Fruit fly (Drosophila melanogaster) whole organism, embryonic: Measurements from ENCODE around the gene Pxd.

ENCODE experiments used
- BEAF-32 ChIP-seq: fragments of 200-800 bp; sonication (Bioruptor generic); optimal IDR thresholded peaks from 3 replicates; lab custom pipeline; 2017; ENCODE audit warnings: missing biosample characterization, missing genetic modification characterization, mild to moderate bottlenecking, moderate library complexity, missing genetic modification reagents
- Bdp1 ChIP-seq: fragments of 200-800 bp; sonication (Bioruptor generic); optimal IDR thresholded peaks from 3 replicates; lab custom pipeline; 2016; ENCODE audit warnings: missing biosample characterization, missing genetic modification characterization
- CG10267 ChIP-seq: fragments of 200-800 bp; sonication (Bioruptor generic); optimal IDR thresholded peaks from 2 replicates; lab custom pipeline; 2018; ENCODE audit warnings: missing biosample characterization, mild to moderate bottlenecking, missing genetic modification characterization, moderate library complexity
- CG11456 ChIP-seq: fragments of 200-800 bp; sonication (Bioruptor generic); IDR thresholded peaks from 3 replicates; pipeline ENCODE4 v1.3.6; 2022; ENCODE audit warnings: missing biosample characterization, missing genetic modification characterization
- CG13296 ChIP-seq: fragments of 200-800 bp; sonication (Bioruptor generic); optimal IDR thresholded peaks from 3 replicates; lab custom pipeline; 2018; ENCODE audit warnings: missing biosample characterization, mild to moderate bottlenecking, missing genetic modification characterization
- CG1529 ChIP-seq: fragments of 200-800 bp; sonication (Bioruptor generic); optimal IDR thresholded peaks from 3 replicates; lab custom pipeline; 2018; ENCODE audit warnings: missing biosample characterization, missing genetic modification characterization
- CG15514 ChIP-seq: fragments of 200-800 bp; sonication (Bioruptor generic); optimal IDR thresholded peaks from 3 replicates; lab custom pipeline; 2017; ENCODE audit warnings: missing biosample characterization, missing genetic modification characterization, mild to moderate bottlenecking, moderate library complexity, missing genetic modification reagents
- CG16779 ChIP-seq: fragments of 200-800 bp; sonication (Bioruptor generic); IDR thresholded peaks from 2 replicates; pipeline ENCODE4 v1.3.6; 2022; ENCODE audit warnings: missing biosample characterization, missing genetic modification characterization
- CG18011 ChIP-seq: fragments of 200-800 bp; sonication (Bioruptor generic); optimal IDR thresholded peaks from 2 replicates; lab custom pipeline; 2017; ENCODE audit warnings: missing biosample characterization, missing genetic modification characterization, mild to moderate bottlenecking, moderate library complexity, missing genotype
- CG2712 ChIP-seq: fragments of 200-800 bp; optimal IDR thresholded peaks from 3 replicates; lab custom pipeline; 2019; ENCODE audit warnings: missing biosample characterization, mild to moderate bottlenecking, missing genetic modification characterization, moderate library complexity
- CG30431 ChIP-seq: fragments of 200-800 bp; sonication (Bioruptor generic); optimal IDR thresholded peaks from 2 replicates; lab custom pipeline; 2017; ENCODE audit warnings: missing biosample characterization, missing genetic modification characterization
- CG31441 ChIP-seq: fragments of 200-800 bp; sonication (Bioruptor generic); IDR thresholded peaks from 2 replicates; pipeline ENCODE4 v1.3.6; 2022; ENCODE audit warnings: missing biosample characterization, missing genetic modification characterization
- CG42726 ChIP-seq: fragments of 200-800 bp; sonication (Bioruptor generic); IDR thresholded peaks from 2 replicates; pipeline ENCODE4 v1.3.6; 2022; ENCODE audit warnings: missing biosample characterization, missing genetic modification characterization; ENCODE audit not compliant: partially characterized antibody
- CG7745 ChIP-seq: fragments of 200-800 bp; sonication (Bioruptor generic); optimal IDR thresholded peaks from 2 replicates; lab custom pipeline; 2018; ENCODE audit warnings: missing biosample characterization, mild to moderate bottlenecking, missing genetic modification characterization, moderate library complexity
- CG8290 ChIP-seq, 3 experiments: fragments of 200-800 bp; sonication (Bioruptor generic); optimal IDR thresholded peaks; 2 replicates each; lab custom pipeline; 2016 to 2019; ENCODE audit warnings: missing biosample characterization in 3 of 3, missing genetic modification characterization in 3 of 3, mild to moderate bottlenecking in 2 of 3, moderate library complexity in 1 of 3
- D ChIP-seq, 2 experiments: fragments of 200-800 bp in 1 of 2; fragments of >200 bp in 1 of 2; sonication (Bioruptor generic) in 1 of 2; optimal IDR thresholded peaks; 2 replicates in 1 of 2; 3 replicates in 1 of 2; lab custom pipeline; 2017; ENCODE audit warnings: mild to moderate bottlenecking in 1 of 2, missing biosample characterization in 1 of 2, missing genetic modification characterization in 1 of 2, missing genetic modification reagents in 1 of 2
- Dad ChIP-seq: fragments of 200-800 bp; sonication (Bioruptor generic); optimal IDR thresholded peaks from 3 replicates; lab custom pipeline; 2016; ENCODE audit warnings: missing biosample characterization, missing genetic modification characterization
- Deaf1 ChIP-seq: fragments of 200-800 bp; optimal IDR thresholded peaks from 3 replicates; lab custom pipeline; 2019; ENCODE audit warnings: missing biosample characterization, mild to moderate bottlenecking, missing genetic modification characterization, moderate library complexity
- Doc2 ChIP-seq: fragments of 200-800 bp; sonication (Bioruptor generic); IDR thresholded peaks from 2 replicates; pipeline ENCODE4 v1.3.6; 2022; ENCODE audit warnings: missing biosample characterization, missing genetic modification characterization
- Dp ChIP-seq: fragments of 200-800 bp; sonication (Bioruptor generic); optimal IDR thresholded peaks from 2 replicates; lab custom pipeline; 2018; ENCODE audit warnings: missing biosample characterization, mild to moderate bottlenecking, missing genetic modification characterization, moderate library complexity
- Fer1 ChIP-seq: fragments of 200-800 bp; sonication (Bioruptor generic); optimal IDR thresholded peaks from 2 replicates; lab custom pipeline; 2017; ENCODE audit warnings: missing biosample characterization, mild to moderate bottlenecking, missing genetic modification characterization
- Kr ChIP-seq: fragments of 200-800 bp; sonication (Bioruptor generic); optimal IDR thresholded peaks from 2 replicates; lab custom pipeline; 2017; ENCODE audit warnings: missing biosample characterization, mild to moderate bottlenecking, missing genetic modification characterization
- MTF-1 ChIP-seq: fragments of 200-800 bp; sonication (Bioruptor generic); optimal IDR thresholded peaks from 2 replicates; lab custom pipeline; 2018; ENCODE audit warnings: missing biosample characterization, mild to moderate bottlenecking, missing genetic modification characterization, borderline replicate concordance
- Max ChIP-seq: fragments of 200-800 bp; sonication (Bioruptor generic); optimal IDR thresholded peaks from 2 replicates; lab custom pipeline; 2016; ENCODE audit warnings: missing biosample characterization, mild to moderate bottlenecking, missing genetic modification characterization
- Meics ChIP-seq: fragments of 200-800 bp; sonication (Bioruptor generic); optimal IDR thresholded peaks from 2 replicates; lab custom pipeline; 2017; ENCODE audit warnings: missing biosample characterization, mild to moderate bottlenecking, missing genetic modification characterization
- Side ChIP-seq: fragments of 200-800 bp; sonication (Bioruptor generic); optimal IDR thresholded peaks from 2 replicates; lab custom pipeline; 2016; ENCODE audit warnings: missing biosample characterization, missing genetic modification characterization
- Xbp1 ChIP-seq: fragments of 200-800 bp; sonication (Bioruptor generic); optimal IDR thresholded peaks from 3 replicates; lab custom pipeline; 2016; ENCODE audit warnings: missing biosample characterization, mild to moderate bottlenecking, missing genetic modification characterization
- Xrp1 ChIP-seq: fragments of 200-800 bp; sonication (Bioruptor generic); IDR thresholded peaks from 2 replicates; pipeline ENCODE4 v1.3.6; 2022; ENCODE audit warnings: missing biosample characterization, missing genetic modification characterization
- ap ChIP-seq: fragments of 200-800 bp; sonication (Bioruptor generic); IDR thresholded peaks from 2 replicates; pipeline ENCODE4 v1.3.6; 2022; ENCODE audit warnings: missing biosample characterization, missing genetic modification characterization
- ara ChIP-seq: fragments of 200-800 bp; sonication (Bioruptor generic); IDR thresholded peaks from 2 replicates; pipeline ENCODE4 v1.3.6; 2022; ENCODE audit warnings: missing biosample characterization, missing genetic modification characterization
- bowl ChIP-seq: fragments of 200-800 bp; sonication (Bioruptor generic); IDR thresholded peaks from 2 replicates; pipeline ENCODE4 v1.3.6; 2022; ENCODE audit warnings: missing biosample characterization, missing genetic modification characterization
- chinmo ChIP-seq: fragments of 200-800 bp; sonication (Bioruptor generic); IDR thresholded peaks from 4 replicates; pipeline ENCODE4 v1.3.6; 2022; ENCODE audit warnings: missing biosample characterization, missing genetic modification characterization; ENCODE audit not compliant: partially characterized antibody
- chm ChIP-seq: fragments of 200-800 bp; sonication (Bioruptor generic); IDR thresholded peaks from 2 replicates; pipeline ENCODE4 v1.3.6; 2022; ENCODE audit warnings: missing biosample characterization, missing genetic modification characterization
- ci ChIP-seq: fragments of 200-800 bp; sonication (Bioruptor generic); IDR thresholded peaks from 3 replicates; pipeline ENCODE4 v1.3.6; 2022; ENCODE audit warnings: missing biosample characterization, missing genetic modification characterization
- disco-r ChIP-seq: fragments of 200-800 bp; sonication (Bioruptor generic); optimal IDR thresholded peaks from 2 replicates; lab custom pipeline; 2016; ENCODE audit warnings: missing biosample characterization, missing genetic modification characterization
- ewg ChIP-seq: fragments of 200-800 bp; sonication (Bioruptor generic); optimal IDR thresholded peaks from 3 replicates; lab custom pipeline; 2017; ENCODE audit warnings: mild to moderate bottlenecking, missing biosample characterization, missing genetic modification reagents, missing genetic modification characterization
- grau ChIP-seq: fragments of 200-800 bp; optimal IDR thresholded peaks from 3 replicates; lab custom pipeline; 2019; ENCODE audit warnings: missing biosample characterization, mild to moderate bottlenecking, missing genetic modification characterization, moderate library complexity
- hth ChIP-seq: fragments of >200 bp; optimal IDR thresholded peaks from 2 replicates; lab custom pipeline; 2017; ENCODE audit warnings: inconsistent platforms
- jumu ChIP-seq: fragments of 200-800 bp; sonication (Bioruptor generic); optimal IDR thresholded peaks from 3 replicates; lab custom pipeline; 2016; ENCODE audit warnings: missing biosample characterization, missing genetic modification characterization
- lab ChIP-seq: fragments of 200-800 bp; sonication (Bioruptor generic); optimal IDR thresholded peaks from 3 replicates; lab custom pipeline; 2017; ENCODE audit warnings: missing biosample characterization, missing genetic modification characterization, mild to moderate bottlenecking, moderate library complexity, missing genetic modification reagents
- mam ChIP-seq: fragments of 200-800 bp; sonication (Bioruptor generic); optimal IDR thresholded peaks from 3 replicates; lab custom pipeline; 2016; ENCODE audit warnings: missing biosample characterization, missing genetic modification characterization
- mirr ChIP-seq: fragments of 200-800 bp; sonication (Bioruptor generic); optimal IDR thresholded peaks from 3 replicates; lab custom pipeline; 2018; ENCODE audit warnings: missing biosample characterization, mild to moderate bottlenecking, missing genetic modification characterization
- otp ChIP-seq: fragments of 200-800 bp; sonication (Bioruptor generic); IDR thresholded peaks from 3 replicates; pipeline ENCODE4, ENCODE4 v1.3.6; 2022; ENCODE audit warnings: missing biosample characterization, missing genetic modification characterization
- pho ChIP-seq: fragments of 200-800 bp; sonication (Bioruptor generic); optimal IDR thresholded peaks from 2 replicates; lab custom pipeline; 2016; ENCODE audit warnings: missing biosample characterization, missing genetic modification characterization
- pnt ChIP-seq: fragments of 200-800 bp; sonication (Bioruptor generic); optimal IDR thresholded peaks from 3 replicates; lab custom pipeline; 2016; ENCODE audit warnings: missing biosample characterization, missing genetic modification characterization
- sc ChIP-seq, 3 experiments: fragments of >200 bp in 2 of 3; fragments of 200-800 bp in 1 of 3; sonication (Bioruptor generic) in 1 of 3; optimal IDR thresholded peaks; 2 replicates in 2 of 3; 3 replicates in 1 of 3; lab custom pipeline; 2017; ENCODE audit warnings: mild to moderate bottlenecking in 1 of 3, missing biosample characterization in 1 of 3, missing genetic modification characterization in 1 of 3, missing genetic modification reagents in 1 of 3
- slbo ChIP-seq: fragments of 200-800 bp; sonication (Bioruptor generic); IDR thresholded peaks from 2 replicates; pipeline ENCODE4 v1.3.6; 2022; ENCODE audit warnings: missing biosample characterization, missing genetic modification characterization
- stc ChIP-seq: fragments of 200-800 bp; sonication (Bioruptor generic); IDR thresholded peaks from 2 replicates; pipeline ENCODE4 v1.3.6; 2022; ENCODE audit warnings: missing biosample characterization, missing genetic modification characterization
- sug ChIP-seq: fragments of 200-800 bp; optimal IDR thresholded peaks from 2 replicates; lab custom pipeline; 2019; ENCODE audit warnings: missing biosample characterization, mild to moderate bottlenecking, missing genetic modification characterization, moderate library complexity
- tx ChIP-seq: fragments of 200-800 bp; sonication (Bioruptor generic); optimal IDR thresholded peaks from 2 replicates; lab custom pipeline; 2016; ENCODE audit warnings: missing biosample characterization, missing genetic modification characterization

Gene Pxd

dm6 chr3R:17056905-17057251 is 42.5 kb downstream of the Pxd start (continued):
- TF ChIP-seq tx: no peak
- TF ChIP-seq pnt: peak; percentile 2
- 0 out of 2 replicates have a peak, but pooled peaks have one; percentile 33 for TF ChIP-seq ara (GFP tag; lab: Robert Waterston, UW)
- no peak for TF ChIP-seq D (optimal IDR thresholded peaks at IDR 0.05; lab: Kevin White, UChicago)
- peak; percentile 44 for TF ChIP-seq D (GFP tag; optimal IDR thresholded peaks at IDR 0.05; lab: Kevin White, UChicago)
- no peak for TF ChIP-seq Doc2
- peak; percentile 43; the same call in 1 of the 2 replicates for TF ChIP-seq CG31441 (GFP tag; lab: Robert Waterston, UW)
- no peak for TF ChIP-seq chm (GFP tag; lab: Robert Waterston, UW)
- peak; percentile 59 for TF ChIP-seq CG2712 (tag; lab: Kevin White, UChicago)
- no peak for TF ChIP-seq CG16779
- no peak for TF ChIP-seq CG18011 (GFP tag; lab: Kevin White, UChicago)
- TF ChIP-seq ewg (GFP tag; lab: Kevin White, UChicago): peak; percentile 2
- TF ChIP-seq pho (GFP tag; lab: Kevin White, UChicago): no peak
- TF ChIP-seq Meics (GFP tag; lab: Kevin White, UChicago): no peak
- TF ChIP-seq ap: no peak
- 0 out of 2 replicates have a peak, but pooled peaks have one; percentile 4 for TF ChIP-seq bowl
- TF ChIP-seq Kr (GFP tag; lab: Kevin White, UChicago): no peak
- TF ChIP-seq stc (GFP tag; lab: Robert Waterston, UW): 0 out of 2 replicates have a peak, but pooled peaks have one; percentile 24
- TF ChIP-seq jumu (GFP tag; lab: Kevin White, UChicago): no peak
- TF ChIP-seq Dad (GFP tag; lab: Kevin White, UChicago): peak; percentile 61
- TF ChIP-seq Deaf1 (tag; lab: Kevin White, UChicago): no peak
- no peak for TF ChIP-seq Side (GFP tag; lab: Kevin White, UChicago)
- TF ChIP-seq Xbp1 (GFP tag; lab: Kevin White, UChicago): no peak
- TF ChIP-seq CG15514: no peak
- no peak for TF ChIP-seq CG10267 (tag; lab: Kevin White, UChicago)
- no peak for TF ChIP-seq chinmo (GFP tag; lab: Robert Waterston, UW)
- TF ChIP-seq grau (tag; lab: Kevin White, UChicago): no peak
- TF ChIP-seq CG8290 (GFP tag; optimal IDR thresholded peaks at IDR 0.05; lab: Kevin White, UChicago): no peak
- no peak for TF ChIP-seq CG8290 (tag; optimal IDR thresholded peaks at IDR 0.05; lab: Kevin White, UChicago)
- TF ChIP-seq sug (tag; lab: Kevin White, UChicago): no peak
- no peak for TF ChIP-seq CG11456 (GFP tag; lab: Robert Waterston, UW)
- no peak for TF ChIP-seq CG30431
- no peak for TF ChIP-seq Max (GFP tag; lab: Kevin White, UChicago)
- no peak for TF ChIP-seq BEAF-32 (GFP tag; lab: Kevin White, UChicago)
- peak; percentile 38; the same call in 1 of the 2 replicates for TF ChIP-seq Xrp1 (GFP tag; lab: Robert Waterston, UW)
- no peak for TF ChIP-seq ci
- TF ChIP-seq slbo (GFP tag; lab: Robert Waterston, UW): no peak
- no peak for TF ChIP-seq Dp (GFP tag; lab: Kevin White, UChicago)
- no peak for TF ChIP-seq Fer1
- no peak for TF ChIP-seq CG13296 (GFP tag; lab: Kevin White, UChicago)
- TF ChIP-seq MTF-1 (GFP tag; lab: Kevin White, UChicago): no peak
- no peak for TF ChIP-seq sc (optimal IDR thresholded peaks at IDR 0.05; lab: Kevin White, UChicago)
- TF ChIP-seq sc (GFP tag; optimal IDR thresholded peaks at IDR 0.05; lab: Kevin White, UChicago): no peak
- TF ChIP-seq CG42726 (GFP tag; lab: Robert Waterston, UW): no peak
- no peak for TF ChIP-seq CG7745 (tag; lab: Kevin White, UChicago)
- no peak for TF ChIP-seq lab
- TF ChIP-seq hth (lab: Kevin White, UChicago): no peak
- TF ChIP-seq otp (GFP tag; lab: Robert Waterston, UW): no peak
- TF ChIP-seq CG1529 (GFP tag; lab: Kevin White, UChicago): no peak
- TF ChIP-seq mirr (GFP tag; lab: Kevin White, UChicago): no peak
- TF ChIP-seq disco-r (GFP tag; lab: Kevin White, UChicago): no peak
- peak; percentile 12 for TF ChIP-seq mam (GFP tag; lab: Kevin White, UChicago)
- TF ChIP-seq Bdp1 (GFP tag; lab: Kevin White, UChicago): no peak
